Worm (Caenorhabditis elegans) whole organism, L4 larva: ENCODE results near the gene zer-1.

Experiments
- D1046.2 ChIP-seq: fragments of 200-800 bp; sonication (Bioruptor generic); IDR thresholded peaks from 2 replicates; pipeline ENCODE4 v1.3.6; 2022; ENCODE audit warnings: missing genetic modification characterization, missing compliant biosample characterization
- F10B5.3 ChIP-seq: sonication (generic microtip); optimal IDR thresholded peaks from 2 replicates; lab custom pipeline; 2016; ENCODE audit warnings: mild to moderate bottlenecking, missing genetic modification characterization, missing compliant biosample characterization
- F37D6.2 ChIP-seq: sonication (generic microtip); optimal IDR thresholded peaks from 2 replicates; lab custom pipeline; 2016; ENCODE audit warnings: mild to moderate bottlenecking, missing genetic modification characterization, missing compliant biosample characterization
- F44E2.7 ChIP-seq: fragments of 200-800 bp; sonication (Bioruptor generic); IDR thresholded peaks from 2 replicates; pipeline ENCODE4 v2.1.2; 2022; ENCODE audit warnings: missing genetic modification characterization, missing compliant biosample characterization
- F49E8.2 ChIP-seq: sonication (generic microtip); optimal IDR thresholded peaks from 2 replicates; lab custom pipeline; 2016; ENCODE audit warnings: missing compliant biosample characterization, mild to moderate bottlenecking, missing genetic modification characterization, borderline replicate concordance
- R02D3.7 ChIP-seq: fragments of 150-350 bp; sonication (generic microtip); optimal IDR thresholded peaks from 3 replicates; lab custom pipeline; 2014; ENCODE audit warnings: missing biosample characterization, missing genetic modification characterization
- T20F7.1 ChIP-seq: fragments of 200-800 bp; sonication (Bioruptor generic); optimal IDR thresholded peaks from 2 replicates; lab custom pipeline; 2018; ENCODE audit warnings: mild to moderate bottlenecking, missing genetic modification characterization, missing compliant biosample characterization
- Y105C5A.15 ChIP-seq: fragments of 200-800 bp; sonication (Bioruptor generic); IDR thresholded peaks from 2 replicates; pipeline ENCODE4 v1.3.6; 2022; ENCODE audit warnings: missing genetic modification characterization, missing compliant biosample characterization
- Y75B8A.6 ChIP-seq: fragments of 200-800 bp; sonication (Bioruptor generic); IDR thresholded peaks from 2 replicates; pipeline ENCODE4 v1.3.6; 2022; ENCODE audit warnings: missing genetic modification reagents, missing genetic modification characterization, missing compliant biosample characterization
- ZK546.5 ChIP-seq, 2 experiments: sonication (generic microtip); optimal IDR thresholded peaks; 2 replicates each; lab custom pipeline; 2017; ENCODE audit warnings: missing biosample characterization in 2 of 2, missing genetic modification characterization in 2 of 2
- arid-1 ChIP-seq: fragments of 200-800 bp; sonication (Bioruptor generic); conservative IDR thresholded peaks from 2 replicates; pipeline ENCODE4 v1.3.6; 2022; ENCODE audit warnings: missing genetic modification reagents, missing genetic modification characterization, missing compliant biosample characterization
- ceh-20 ChIP-seq: fragments of 200-800 bp; sonication (Bioruptor generic); IDR thresholded peaks from 2 replicates; pipeline ENCODE4 v1.3.6; 2022; ENCODE audit warnings: missing genetic modification reagents, missing genetic modification characterization, missing compliant biosample characterization
- ceh-28 ChIP-seq: fragments of 150-350 bp; optimal IDR thresholded peaks from 2 replicates; lab custom pipeline; 2014; ENCODE audit warnings: missing biosample characterization, missing genetic modification reagents, missing genetic modification characterization
- ceh-44 ChIP-seq: fragments of 200-800 bp; sonication (Bioruptor generic); IDR thresholded peaks from 2 replicates; pipeline ENCODE4 v1.3.6; 2022; ENCODE audit warnings: missing genetic modification reagents, missing genetic modification characterization, missing compliant biosample characterization
- ceh-82 ChIP-seq: sonication (generic microtip); optimal IDR thresholded peaks from 2 replicates; lab custom pipeline; 2017; ENCODE audit warnings: missing biosample characterization, missing genetic modification characterization
- ces-1 ChIP-seq: fragments of 150-350 bp; sonication (generic microtip); optimal IDR thresholded peaks from 4 replicates; lab custom pipeline; 2014; ENCODE audit warnings: missing biosample characterization, missing genetic modification reagents, missing genetic modification characterization
- daf-16 ChIP-seq, 3 experiments: sonication (generic microtip); optimal IDR thresholded peaks; 2 replicates each; lab custom pipeline; 2016 to 2017; ENCODE audit warnings: missing genetic modification characterization in 3 of 3, missing genetic modification reagents in 3 of 3, mild to moderate bottlenecking in 2 of 3, missing compliant biosample characterization in 2 of 3, missing biosample characterization in 1 of 3, moderate library complexity in 1 of 3
- daf-19 ChIP-seq: fragments of 200-800 bp; sonication (Bioruptor generic); conservative IDR thresholded peaks from 2 replicates; pipeline ENCODE4 v1.3.6; 2022; ENCODE audit warnings: missing genetic modification characterization, missing compliant biosample characterization
- daf-8 ChIP-seq: fragments of 200-800 bp; sonication (Bioruptor generic); IDR thresholded peaks from 2 replicates; pipeline ENCODE4 v1.3.6; 2022; ENCODE audit warnings: missing genetic modification characterization, missing compliant biosample characterization
- dmd-9 ChIP-seq: fragments of 200-800 bp; sonication (Bioruptor generic); IDR thresholded peaks from 2 replicates; pipeline ENCODE4 v1.3.6; 2022; ENCODE audit warnings: missing genetic modification reagents, missing genetic modification characterization, missing compliant biosample characterization
- dpl-1 ChIP-seq: fragments of 150-350 bp; optimal IDR thresholded peaks from 2 replicates; lab custom pipeline; 2014; ENCODE audit warnings: missing biosample characterization, missing genetic modification reagents, missing genetic modification characterization
- fos-1 ChIP-seq: fragments of 150-350 bp; optimal IDR thresholded peaks from 2 replicates; lab custom pipeline; 2014; ENCODE audit warnings: missing biosample characterization, missing genetic modification characterization
- gei-8 ChIP-seq: fragments of 200-800 bp; sonication (Bioruptor generic); optimal IDR thresholded peaks from 2 replicates; lab custom pipeline; 2018; ENCODE audit warnings: mild to moderate bottlenecking, missing genetic modification characterization, missing compliant biosample characterization
- hif-1 ChIP-seq, 2 experiments: sonication (generic microtip); optimal IDR thresholded peaks; 2 replicates each; lab custom pipeline; 2016 to 2017; ENCODE audit warnings: missing compliant biosample characterization in 2 of 2, missing genetic modification characterization in 2 of 2, missing genetic modification reagents in 2 of 2, missing genotype in 2 of 2, mild to moderate bottlenecking in 1 of 2
- hlh-11 ChIP-seq: fragments of 200-800 bp; sonication (Bioruptor generic); optimal IDR thresholded peaks from 2 replicates; lab custom pipeline; 2018; ENCODE audit warnings: mild to moderate bottlenecking, missing genetic modification characterization, missing compliant biosample characterization
- lin-38 ChIP-seq: fragments of 200-800 bp; sonication (Bioruptor generic); IDR thresholded peaks from 2 replicates; pipeline ENCODE4 v1.3.6; 2022; ENCODE audit warnings: missing genetic modification reagents, missing genetic modification characterization, missing compliant biosample characterization
- lin-39 ChIP-seq: fragments of 150-350 bp; optimal IDR thresholded peaks from 2 replicates; lab custom pipeline; 2014; ENCODE audit warnings: missing biosample characterization, missing genetic modification reagents, missing genetic modification characterization
- mdt-29 ChIP-seq: fragments of 200-800 bp; sonication (Bioruptor generic); IDR thresholded peaks from 2 replicates; pipeline ENCODE4 v1.3.6; 2022; ENCODE audit warnings: missing genetic modification reagents, missing genetic modification characterization, missing compliant biosample characterization
- mep-1 ChIP-seq: fragments of 150-350 bp; sonication (generic microtip); optimal IDR thresholded peaks from 3 replicates; lab custom pipeline; 2014; ENCODE audit warnings: missing biosample characterization, missing genetic modification characterization
- mxl-2 ChIP-seq: fragments of 200-800 bp; sonication (Bioruptor generic); conservative IDR thresholded peaks from 2 replicates; pipeline ENCODE4 v1.3.6; 2022; ENCODE audit warnings: missing genetic modification reagents, missing genetic modification characterization, missing compliant biosample characterization
- mxl-3 ChIP-seq: fragments of 200-800 bp; sonication (Bioruptor generic); optimal IDR thresholded peaks from 2 replicates; lab custom pipeline; 2018; ENCODE audit warnings: mild to moderate bottlenecking, missing genetic modification characterization, missing compliant biosample characterization
- nhr-102 ChIP-seq: sonication (generic microtip); optimal IDR thresholded peaks from 2 replicates; lab custom pipeline; 2016; ENCODE audit warnings: mild to moderate bottlenecking, missing genetic modification characterization, moderate library complexity, missing compliant biosample characterization
- nhr-28 ChIP-seq: fragments of 150-350 bp; optimal IDR thresholded peaks from 2 replicates; lab custom pipeline; 2014; ENCODE audit warnings: missing biosample characterization, missing genetic modification characterization
- nhr-6 ChIP-seq: fragments of 150-350 bp; optimal IDR thresholded peaks from 2 replicates; lab custom pipeline; 2014; ENCODE audit warnings: missing biosample characterization, missing genetic modification characterization
- php-3 ChIP-seq: fragments of 200-800 bp; sonication (Bioruptor generic); IDR thresholded peaks from 2 replicates; pipeline ENCODE4 v1.3.6; 2022; ENCODE audit warnings: missing genetic modification reagents, missing genetic modification characterization, missing compliant biosample characterization
- rbr-2 ChIP-seq: sonication (generic microtip); optimal IDR thresholded peaks from 2 replicates; lab custom pipeline; 2016; ENCODE audit warnings: missing genotype, missing genetic modification characterization, missing compliant biosample characterization
- sdz-12 ChIP-seq: fragments of 200-800 bp; sonication (Bioruptor generic); optimal IDR thresholded peaks from 2 replicates; lab custom pipeline; 2018; ENCODE audit warnings: mild to moderate bottlenecking, missing genetic modification characterization, missing compliant biosample characterization
- set-16 ChIP-seq: fragments of 200-800 bp; sonication (Bioruptor generic); IDR thresholded peaks from 2 replicates; pipeline ENCODE4 v1.3.6; 2022; ENCODE audit warnings: missing genetic modification reagents, missing genetic modification characterization, missing compliant biosample characterization
- snpc-1.2 ChIP-seq: fragments of 200-800 bp; sonication (Bioruptor generic); IDR thresholded peaks from 2 replicates; pipeline ENCODE4 v1.3.6; 2022; ENCODE audit warnings: missing genetic modification reagents, missing genetic modification characterization, missing compliant biosample characterization
- spr-3 ChIP-seq: fragments of 200-800 bp; sonication (Bioruptor generic); optimal IDR thresholded peaks from 2 replicates; lab custom pipeline; 2018; ENCODE audit warnings: mild to moderate bottlenecking, missing genetic modification characterization, missing compliant biosample characterization
- tag-97 ChIP-seq: fragments of 200-800 bp; sonication (Bioruptor generic); IDR thresholded peaks from 2 replicates; pipeline ENCODE4 v1.3.6; 2022; ENCODE audit warnings: missing genetic modification characterization, missing compliant biosample characterization
- unc-130 ChIP-seq: sonication (generic microtip); optimal IDR thresholded peaks from 2 replicates; lab custom pipeline; 2016; ENCODE audit warnings: missing genetic modification reagents, missing genetic modification characterization, missing compliant biosample characterization
- unc-62 ChIP-seq, 3 experiments: fragments of 150-350 bp in 1 of 3; sonication (generic microtip); optimal IDR thresholded peaks in 2 of 3; peaks in 1 of 3; 1 replicate in 1 of 3; 2 replicates in 2 of 3; lab custom pipeline; 2014 to 2017; ENCODE audit warnings: missing biosample characterization in 3 of 3, missing genetic modification characterization in 3 of 3, missing genetic modification reagents in 3 of 3, missing genotype in 1 of 3
- vab-7 ChIP-seq: fragments of 200-800 bp; sonication (Bioruptor generic); IDR thresholded peaks from 2 replicates; pipeline ENCODE4 v1.3.6; 2022; ENCODE audit warnings: missing genetic modification reagents, missing genetic modification characterization, missing compliant biosample characterization
- zag-1 ChIP-seq: fragments of 150-350 bp; optimal IDR thresholded peaks from 2 replicates; lab custom pipeline; 2014; ENCODE audit warnings: missing biosample characterization, missing genetic modification characterization
- zfp-2 ChIP-seq: sonication (generic microtip); optimal IDR thresholded peaks from 2 replicates; lab custom pipeline; 2016; ENCODE audit warnings: mild to moderate bottlenecking, missing genetic modification characterization, missing compliant biosample characterization
- zfp-3 ChIP-seq: fragments of 200-800 bp; sonication (Bioruptor generic); conservative IDR thresholded peaks from 2 replicates; pipeline ENCODE4 v1.3.6; 2022; ENCODE audit warnings: missing genetic modification reagents, missing genetic modification characterization, missing compliant biosample characterization
- zip-11 ChIP-seq: fragments of 200-800 bp; sonication (Bioruptor generic); IDR thresholded peaks from 2 replicates; pipeline ENCODE4 v1.3.6; 2022; ENCODE audit warnings: missing genetic modification characterization, missing compliant biosample characterization

zer-1 gene

DNA sequence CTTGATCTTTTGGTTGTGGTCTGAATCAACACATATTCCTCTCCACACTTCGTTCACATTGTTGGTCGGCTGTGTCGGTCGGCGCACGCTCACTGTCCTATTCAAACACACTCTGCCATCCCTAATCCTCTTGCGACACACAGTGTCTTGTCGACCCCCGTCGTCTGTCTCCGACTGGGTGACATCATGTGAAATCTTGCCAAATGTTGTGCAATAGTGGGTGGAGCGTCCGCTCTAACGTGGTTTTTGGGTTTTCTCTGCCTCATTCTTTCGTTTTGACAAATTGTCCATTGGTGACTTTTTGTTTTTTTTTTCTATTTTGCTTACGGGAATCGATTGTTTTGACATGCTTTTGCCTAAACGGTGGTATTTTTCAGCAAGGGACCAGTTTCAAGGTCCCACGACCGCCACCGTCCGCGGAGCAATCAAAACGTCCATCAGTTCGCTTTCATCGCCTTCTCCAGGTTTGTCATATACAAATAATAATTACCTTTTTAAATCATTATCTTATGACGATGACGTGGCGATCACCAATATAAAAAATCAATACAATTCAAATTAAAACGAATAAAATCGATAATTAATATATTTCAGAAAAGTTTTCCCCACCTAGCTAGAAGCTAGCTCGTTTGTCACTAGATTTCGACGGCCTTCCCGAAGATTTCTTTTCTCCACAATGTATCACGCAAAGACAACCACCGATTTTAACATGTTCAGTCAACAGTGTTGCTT is 52.7 kb downstream of the zer-1 start (continued):
- TF ChIP-seq zag-1 (tag; lab: Kevin White, UChicago) = peak; percentile 10
- 0 out of 2 replicates have a peak, but pooled peaks have one; percentile 50 for TF ChIP-seq mdt-29 (GFP tag; lab: Robert Waterston, UW)
- no peak for TF ChIP-seq tag-97 (GFP tag; lab: Robert Waterston, UW)
- TF ChIP-seq D1046.2 = 0 out of 2 replicates have a peak, but pooled peaks have one; percentile 48
- TF ChIP-seq F37D6.2 (tag; lab: Kevin White, UChicago) = peak; percentile 32
- TF ChIP-seq gei-8 (GFP tag; lab: Kevin White, UChicago) = peak; percentile 72
- 0 out of 2 replicates have a peak, but pooled peaks have one; percentile 3 for TF ChIP-seq mxl-2
- TF ChIP-seq hlh-11 (tag; lab: Kevin White, UChicago) = peak; percentile 98
- peak; percentile 70 for TF ChIP-seq lin-38
- peak; percentile 72; the same call in 1 of the 2 replicates for TF ChIP-seq dmd-9 (GFP tag; lab: Robert Waterston, UW)
- peak; percentile 66 for TF ChIP-seq ceh-28 (tag; lab: Kevin White, UChicago)
- peak; percentile 55; the same call in 1 of the 2 replicates for TF ChIP-seq set-16 (GFP tag; lab: Robert Waterston, UW)
- TF ChIP-seq spr-3 (GFP tag; lab: Kevin White, UChicago) = no peak
- peak; percentile 25 to 100 for TF ChIP-seq unc-62 (GFP tag; optimal IDR thresholded peaks at IDR 0.05 in 1 of 2; lab: Kevin White, UChicago)
- TF ChIP-seq unc-62 (tag; optimal IDR thresholded peaks at IDR 0.05; lab: Kevin White, UChicago) = no peak
- TF ChIP-seq snpc-1.2 (GFP tag; lab: Robert Waterston, UW) = no peak
- TF ChIP-seq rbr-2 (tag; lab: Kevin White, UChicago) = peak; percentile 85
- peak in 1 of 2 experiments; percentile 38 for TF ChIP-seq ZK546.5 (tag; optimal IDR thresholded peaks at IDR 0.05; lab: Kevin White, UChicago)
- TF ChIP-seq lin-39 (tag; lab: Kevin White, UChicago) = no peak
- TF ChIP-seq arid-1 (GFP tag; lab: Robert Waterston, UW) = peak; percentile 65; the same call in 1 of the 2 replicates
- TF ChIP-seq daf-19 (GFP tag; lab: Robert Waterston, UW) = no peak
- TF ChIP-seq R02D3.7 (tag; lab: Kevin White, UChicago) = no peak
- no peak for TF ChIP-seq sdz-12
- TF ChIP-seq mep-1 = peak; percentile 97
- no peak for TF ChIP-seq zfp-2 (tag; lab: Kevin White, UChicago)
- TF ChIP-seq ceh-44 (GFP tag; lab: Robert Waterston, UW) = no peak
- TF ChIP-seq nhr-6 (tag; lab: Kevin White, UChicago) = peak; percentile 74
- TF ChIP-seq ceh-20 (GFP tag; lab: Robert Waterston, UW) = peak; percentile 88
- peak; percentile 35; the same call in 1 of the 2 replicates for TF ChIP-seq zfp-3 (GFP tag; lab: Robert Waterston, UW)
- peak; percentile 50; the same call in 1 of the 2 replicates for TF ChIP-seq vab-7 (GFP tag; lab: Robert Waterston, UW)
- peak; percentile 76 for TF ChIP-seq nhr-102 (tag; lab: Kevin White, UChicago)
- no peak for TF ChIP-seq Y75B8A.6 (GFP tag; lab: Robert Waterston, UW)
- peak; percentile 99 for TF ChIP-seq mxl-3 (GFP tag; lab: Kevin White, UChicago)
- peak; percentile 78 for TF ChIP-seq fos-1 (tag; lab: Kevin White, UChicago)
- TF ChIP-seq php-3 (GFP tag; lab: Robert Waterston, UW) = peak; percentile 77
- TF ChIP-seq dpl-1 (GFP tag; lab: Kevin White, UChicago) = peak; percentile 69
- peak; percentile 73 for TF ChIP-seq T20F7.1 (GFP tag; lab: Kevin White, UChicago)
- TF ChIP-seq ces-1 = no peak
- no peak for TF ChIP-seq F44E2.7 (GFP tag; lab: Robert Waterston, UW)
- no peak for TF ChIP-seq F10B5.3
- peak; percentile 98 for TF ChIP-seq nhr-28 (tag; lab: Kevin White, UChicago)
- TF ChIP-seq F49E8.2 = no peak
- peak; percentile 17 to 53 for TF ChIP-seq daf-16 (GFP tag; optimal IDR thresholded peaks at IDR 0.05; lab: Kevin White, UChicago)
- peak; percentile 88 for TF ChIP-seq daf-16 (tag; optimal IDR thresholded peaks at IDR 0.05; lab: Kevin White, UChicago)
- no peak for TF ChIP-seq zip-11 (GFP tag; lab: Robert Waterston, UW)
- no peak for TF ChIP-seq ceh-82 (tag; lab: Kevin White, UChicago)
- TF ChIP-seq unc-130 (GFP tag; lab: Kevin White, UChicago) = no peak
- TF ChIP-seq daf-8 (GFP tag; lab: Robert Waterston, UW) = no peak
- TF ChIP-seq hif-1 (tag; optimal IDR thresholded peaks at IDR 0.05; lab: Kevin White, UChicago) = peak; percentile 52 to 88
- 0 out of 2 replicates have a peak, but pooled peaks have one; percentile 27 for TF ChIP-seq Y105C5A.15 (GFP tag; lab: Robert Waterston, UW)
